Fruit fly (Drosophila melanogaster) whole organism, prepupa: ENCODE results near the gene Kaz-m1.

Experiments used
- CG31627 ChIP-seq: fragments of 200-800 bp; sonication (Bioruptor generic); optimal IDR thresholded peaks from 3 replicates; lab custom pipeline; 2016; ENCODE audit warnings: missing biosample characterization, missing genetic modification characterization
- CG9139 ChIP-seq: fragments of 200-800 bp; sonication (Bioruptor generic); optimal IDR thresholded peaks from 3 replicates; lab custom pipeline; 2017; ENCODE audit warnings: missing biosample characterization, mild to moderate bottlenecking, missing genetic modification characterization
- OdsH ChIP-seq: fragments of 200-800 bp; sonication (Bioruptor generic); optimal IDR thresholded peaks from 3 replicates; lab custom pipeline; 2016; ENCODE audit warnings: missing biosample characterization, missing genetic modification characterization
- fd59A ChIP-seq: fragments of 200-800 bp; sonication (Bioruptor generic); optimal IDR thresholded peaks from 2 replicates; lab custom pipeline; 2017; ENCODE audit warnings: missing biosample characterization, mild to moderate bottlenecking, missing genetic modification characterization, missing genetic modification reagents
- net ChIP-seq: fragments of 200-800 bp; sonication (Bioruptor generic); optimal IDR thresholded peaks from 3 replicates; lab custom pipeline; 2016; ENCODE audit warnings: missing biosample characterization, missing genetic modification characterization

DNA sequence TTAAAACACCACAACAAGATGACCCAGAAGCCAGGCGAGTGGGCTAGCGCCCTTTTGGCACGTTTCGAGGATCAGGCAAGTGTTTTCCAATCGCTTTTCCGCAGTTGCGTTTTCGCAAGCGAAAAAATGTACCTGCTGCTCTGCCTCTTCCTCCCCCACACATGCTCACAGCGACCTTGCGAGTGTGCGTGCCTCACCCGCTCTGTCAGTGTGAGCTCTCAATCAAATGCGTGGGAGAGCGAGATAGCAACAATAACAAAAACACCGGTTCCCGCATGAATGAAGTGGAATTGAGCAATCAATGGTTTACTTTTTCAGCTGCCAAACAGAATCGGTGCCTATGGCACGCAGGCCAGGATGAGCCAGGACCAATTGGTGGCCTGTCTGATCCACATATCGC, 31.2 kb upstream of the Kaz-m1 start:
- no peak for TF ChIP-seq fd59A
- TF ChIP-seq CG31627 = no peak
- TF ChIP-seq OdsH (GFP tag; lab: Kevin White, UChicago) = no peak
- no peak for TF ChIP-seq CG9139 (GFP tag; lab: Kevin White, UChicago)
- no peak for TF ChIP-seq net (GFP tag; lab: Kevin White, UChicago)
